Worm (Caenorhabditis elegans) whole organism, midembryonic: Measurements from ENCODE around the gene F35G2.5.
"Not testable (repeated sequence)": the region's sequence is repeated elsewhere in the genome, so short reads cannot be mapped to it uniquely, and the experiment has no call there.

Experiments used
- T22C8.4 ChIP-seq: fragments of 200-800 bp; sonication (Bioruptor generic); IDR thresholded peaks from 2 replicates; pipeline ENCODE4 v1.3.6; 2022; ENCODE audit warnings: missing genetic modification characterization, missing compliant biosample characterization
- cog-1 ChIP-seq: sonication (generic microtip); optimal IDR thresholded peaks from 2 replicates; lab custom pipeline; 2016; ENCODE audit warnings: missing genetic modification characterization, missing compliant biosample characterization
- flt-1 ChIP-seq: fragments of 200-800 bp; sonication (Bioruptor generic); IDR thresholded peaks from 2 replicates; pipeline ENCODE4 v1.3.6; 2022; ENCODE audit warnings: missing genetic modification characterization, missing compliant biosample characterization
- klf-2 ChIP-seq: fragments of 200-800 bp; sonication (Bioruptor generic); conservative IDR thresholded peaks from 2 replicates; pipeline ENCODE4 v1.3.6; 2022; ENCODE audit warnings: missing genetic modification reagents, missing genetic modification characterization, missing compliant biosample characterization
- med-1 ChIP-seq: sonication (generic microtip); optimal IDR thresholded peaks from 2 replicates; lab custom pipeline; 2017; ENCODE audit warnings: missing genetic modification characterization, mild to moderate bottlenecking, missing compliant biosample characterization, antibody characterized with exemption, missing genetic modification reagents; ENCODE audit not compliant: insufficient read depth
- ref-1 ChIP-seq: fragments of 200-800 bp; sonication (Bioruptor generic); conservative IDR thresholded peaks from 2 replicates; pipeline ENCODE4 v1.3.6; 2022; ENCODE audit warnings: missing genetic modification reagents, missing genetic modification characterization, missing compliant biosample characterization
- tab-1 ChIP-seq: fragments of 200-800 bp; sonication (Bioruptor generic); IDR thresholded peaks from 2 replicates; pipeline ENCODE4 v1.3.6; 2022; ENCODE audit warnings: missing genetic modification characterization, missing compliant biosample characterization
- ztf-23 ChIP-seq: fragments of 200-800 bp; sonication (Bioruptor generic); IDR thresholded peaks from 2 replicates; pipeline ENCODE4 v1.3.6; 2022; ENCODE audit warnings: missing genetic modification reagents, missing genetic modification characterization, missing compliant biosample characterization
- ztf-29 ChIP-seq: fragments of 200-800 bp; sonication (Bioruptor generic); IDR thresholded peaks from 2 replicates; pipeline ENCODE4 v1.3.6; 2022; ENCODE audit warnings: missing genetic modification reagents, missing genetic modification characterization, missing compliant biosample characterization

Gene F35G2.5

ce11 chrIV:12219309-12219708, at the start of gene F35G2.5:
Gene F35G2.5, plus strand, starts transcription at chrIV:12219609.
- no peak for TF ChIP-seq tab-1
- no peak for TF ChIP-seq ztf-23
- TF ChIP-seq med-1 (GFP tag; lab: Kevin White, UChicago) = no peak
- TF ChIP-seq ref-1 (GFP tag; lab: Robert Waterston, UW) = no peak
- TF ChIP-seq T22C8.4 (GFP tag; lab: Robert Waterston, UW) = no peak
- TF ChIP-seq ztf-29 (GFP tag; lab: Robert Waterston, UW) = no peak
- TF ChIP-seq klf-2 (GFP tag; lab: Robert Waterston, UW) = no peak
- TF ChIP-seq flt-1 (GFP tag; lab: Robert Waterston, UW) = no peak
- TF ChIP-seq cog-1 (tag; lab: Kevin White, UChicago) = no peak

ce11 chrIV:12178235-12178634, 41.2 kb upstream of the F35G2.5 start, which contains the start of gene nlr-1:
Gene nlr-1, minus strand, starts transcription at chrIV:12178335.
- not testable (repeated sequence) for TF ChIP-seq tab-1; ztf-23; med-1 (GFP tag; lab: Kevin White, UChicago)

- no peak for TF ChIP-seq cog-1 (tag; lab: Kevin White, UChicago)
- no peak for TF ChIP-seq flt-1 (GFP tag; lab: Robert Waterston, UW)
- no peak for TF ChIP-seq klf-2 (GFP tag; lab: Robert Waterston, UW)
- no peak for TF ChIP-seq ref-1 (GFP tag; lab: Robert Waterston, UW)
- no peak for TF ChIP-seq med-1 (GFP tag; lab: Kevin White, UChicago)
- TF ChIP-seq ztf-29 (GFP tag; lab: Robert Waterston, UW) = no peak
- no peak for TF ChIP-seq T22C8.4 (GFP tag; lab: Robert Waterston, UW)
- no peak for TF ChIP-seq ztf-23
- TF ChIP-seq tab-1 = no peak
These were observed 27.2 kb upstream of the F35G2.5 start for ce11 chrIV:12192104-12192763.

DNA sequence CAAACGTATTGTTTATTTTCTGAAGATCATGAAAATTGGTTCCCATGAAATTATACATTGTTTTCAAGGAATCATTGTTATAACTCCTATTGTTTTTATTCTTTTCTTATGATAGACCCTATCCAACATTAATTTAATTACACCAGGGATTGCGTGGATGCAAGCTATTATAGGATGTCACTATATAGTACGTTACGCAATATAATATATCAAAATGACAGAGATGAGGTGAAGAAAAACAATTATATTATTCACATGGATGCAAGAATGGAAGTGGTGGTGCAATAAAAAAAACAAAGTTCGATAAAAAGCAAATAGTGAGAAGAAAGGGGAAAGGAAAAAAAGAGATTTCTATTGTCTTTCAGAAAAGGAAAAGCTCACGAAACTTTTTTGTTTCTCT, 26.1 kb upstream of the F35G2.5 start:
- TF ChIP-seq cog-1 (tag; lab: Kevin White, UChicago) (no peak), ztf-23 (no peak), T22C8.4 (GFP tag; lab: Robert Waterston, UW) (no peak), med-1 (GFP tag; lab: Kevin White, UChicago) (no peak), tab-1 (no peak), ref-1 (GFP tag; lab: Robert Waterston, UW) (no peak), flt-1 (GFP tag; lab: Robert Waterston, UW) (no peak), ztf-29 (GFP tag; lab: Robert Waterston, UW) (no peak), klf-2 (GFP tag; lab: Robert Waterston, UW) (no peak)

DNA sequence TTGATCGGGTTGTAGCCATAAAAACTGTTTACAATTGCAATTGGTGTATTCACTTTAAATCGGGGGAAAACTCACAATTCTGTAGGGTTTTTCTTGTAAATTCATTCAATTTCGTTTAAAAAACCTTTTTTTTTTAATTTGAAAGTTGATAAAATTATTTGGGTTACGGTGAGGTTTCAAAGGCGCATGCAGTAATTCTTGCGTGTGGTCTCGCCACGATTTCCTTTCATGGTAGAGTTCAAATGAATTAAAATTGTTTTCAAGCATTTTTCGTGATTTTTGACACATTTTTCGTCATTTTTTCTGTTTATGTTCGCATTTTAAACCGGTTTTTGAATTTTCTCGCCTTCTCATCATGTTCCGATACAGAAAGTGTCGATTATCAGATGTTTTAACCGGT, 24.7 kb upstream of the F35G2.5 start:
- TF ChIP-seq ztf-23 (no peak), T22C8.4 (GFP tag; lab: Robert Waterston, UW) (no peak), flt-1 (GFP tag; lab: Robert Waterston, UW) (no peak), klf-2 (GFP tag; lab: Robert Waterston, UW) (no peak), cog-1 (tag; lab: Kevin White, UChicago) (no peak), ztf-29 (GFP tag; lab: Robert Waterston, UW) (no peak), tab-1 (no peak), ref-1 (GFP tag; lab: Robert Waterston, UW) (no peak), med-1 (GFP tag; lab: Kevin White, UChicago) (no peak)

ce11 chrIV:12196608-12197007, 22.8 kb upstream of the F35G2.5 start:
- TF ChIP-seq cog-1 (tag; lab: Kevin White, UChicago) (no peak), ztf-29 (GFP tag; lab: Robert Waterston, UW) (no peak), tab-1 (no peak), T22C8.4 (GFP tag; lab: Robert Waterston, UW) (no peak), med-1 (GFP tag; lab: Kevin White, UChicago) (no peak), ref-1 (GFP tag; lab: Robert Waterston, UW) (no peak), klf-2 (GFP tag; lab: Robert Waterston, UW) (no peak), ztf-23 (no peak), flt-1 (GFP tag; lab: Robert Waterston, UW) (no peak)

DNA sequence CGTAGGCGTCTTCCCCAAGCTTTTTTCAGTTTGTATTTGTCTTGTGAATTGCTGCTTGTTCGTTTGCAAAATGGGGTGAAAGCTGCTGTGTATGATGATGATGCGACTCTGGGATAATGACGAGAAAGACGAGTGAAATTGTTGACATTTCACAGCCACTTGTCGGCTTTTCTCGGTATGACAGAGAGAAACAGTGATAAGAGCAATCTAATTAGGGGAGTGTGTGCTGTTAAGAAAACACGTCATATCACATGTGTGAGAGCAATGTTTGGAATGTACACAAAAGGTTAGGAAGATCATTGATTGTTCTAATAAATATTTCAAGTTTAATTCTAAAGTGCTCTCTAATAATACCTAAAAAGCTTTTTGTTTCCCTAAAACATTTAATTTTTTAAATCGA, 21.7 kb upstream of the F35G2.5 start:
- TF ChIP-seq klf-2 (GFP tag; lab: Robert Waterston, UW) (no peak), med-1 (GFP tag; lab: Kevin White, UChicago) (no peak), T22C8.4 (GFP tag; lab: Robert Waterston, UW) (no peak), ref-1 (GFP tag; lab: Robert Waterston, UW) (no peak), flt-1 (GFP tag; lab: Robert Waterston, UW) (no peak), ztf-29 (GFP tag; lab: Robert Waterston, UW) (no peak), cog-1 (tag; lab: Kevin White, UChicago) (no peak)

- no peak for TF ChIP-seq tab-1
- TF ChIP-seq ztf-23 = no peak
- TF ChIP-seq med-1 (GFP tag; lab: Kevin White, UChicago) = no peak
- no peak for TF ChIP-seq cog-1 (tag; lab: Kevin White, UChicago)
- no peak for TF ChIP-seq klf-2 (GFP tag; lab: Robert Waterston, UW)
- no peak for TF ChIP-seq ref-1 (GFP tag; lab: Robert Waterston, UW)
- no peak for TF ChIP-seq ztf-29 (GFP tag; lab: Robert Waterston, UW)
- no peak for TF ChIP-seq flt-1 (GFP tag; lab: Robert Waterston, UW)
- TF ChIP-seq T22C8.4 (GFP tag; lab: Robert Waterston, UW) = no peak
These were observed 20.6 kb upstream of the F35G2.5 start for ce11 chrIV:12198816-12199215.

ce11 chrIV:12199538-12200158, 19.8 kb upstream of the F35G2.5 start:
- TF ChIP-seq tab-1 (no peak), flt-1 (GFP tag; lab: Robert Waterston, UW) (no peak), med-1 (GFP tag; lab: Kevin White, UChicago) (no peak), ref-1 (GFP tag; lab: Robert Waterston, UW) (no peak), klf-2 (GFP tag; lab: Robert Waterston, UW) (no peak), ztf-23 (no peak), T22C8.4 (GFP tag; lab: Robert Waterston, UW) (no peak), ztf-29 (GFP tag; lab: Robert Waterston, UW) (no peak), cog-1 (tag; lab: Kevin White, UChicago) (no peak)
